Worm (Caenorhabditis elegans): ENCODE data around the gene dbn-1.

The dbn-1 gene

DNA sequence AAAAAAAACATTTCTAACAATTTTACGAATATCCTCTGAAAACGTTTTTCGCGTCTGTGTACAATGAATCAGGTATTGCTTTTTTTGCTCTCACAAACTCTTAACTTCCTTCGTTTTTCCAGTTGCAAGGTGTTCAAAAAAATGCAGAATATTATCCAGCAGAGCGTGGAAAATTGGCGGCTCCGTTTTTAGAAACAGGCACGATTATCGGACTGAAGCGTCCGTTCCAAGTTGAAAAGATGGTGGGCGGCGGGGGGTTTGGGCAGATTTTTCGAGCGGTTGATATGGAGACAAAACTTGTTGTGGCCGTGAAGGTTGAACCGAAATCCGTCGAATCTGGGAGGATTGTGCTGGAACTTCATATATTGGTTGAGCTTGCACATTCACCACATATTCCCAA, 26.9 kb downstream of the dbn-1 start, which contains the start of gene W06F12.3:
TSS of gene W06F12.3 (plus strand) at position 23 of the 400 bp plus-strand sequence.
- TF ChIP-seq F57C9.4 (tag; optimal IDR thresholded peaks at IDR 0.05): no peak
- no peak for TF ChIP-seq F57A8.1 (GFP tag; optimal IDR thresholded peaks at IDR 0.05)
- TF ChIP-seq chd-7 (tag; optimal IDR thresholded peaks at IDR 0.05): no peak
- TF ChIP-seq xnd-1 (tag; optimal IDR thresholded peaks at IDR 0.05): no peak
- TF ChIP-seq repo-1 (tag; optimal IDR thresholded peaks at IDR 0.05): no peak
- no peak for TF ChIP-seq him-1 (tag; optimal IDR thresholded peaks at IDR 0.05)
- TF ChIP-seq nfya-1 (tag; optimal IDR thresholded peaks at IDR 0.05; ENCODE audit: borderline replicate concordance, insufficient read depth): no peak
- TF ChIP-seq lin-40 (tag; optimal IDR thresholded peaks at IDR 0.05): no peak
- TF ChIP-seq F39B2.1 (GFP tag; IDR thresholded peaks at IDR 0.05): no peak
- TF ChIP-seq nhr-27 (tag; optimal IDR thresholded peaks at IDR 0.05): no peak
- TF ChIP-seq pha-4 (tag; optimal IDR thresholded peaks at IDR 0.05): no peak
- TF ChIP-seq mel-28 (tag; optimal IDR thresholded peaks at IDR 0.05; ENCODE audit: borderline replicate concordance): no peak
- no peak for TF ChIP-seq F52B5.7 (tag; optimal IDR thresholded peaks at IDR 0.05)
- no peak for TF ChIP-seq let-526 (GFP tag; IDR thresholded peaks at IDR 0.05)
- no peak for TF ChIP-seq snpc-3.4 (tag; optimal IDR thresholded peaks at IDR 0.05)
- no peak for TF ChIP-seq madf-8 (GFP tag; conservative IDR thresholded peaks at IDR 0.05)
- TF ChIP-seq hmg-20 (GFP tag; IDR thresholded peaks at IDR 0.05): no peak
- TF ChIP-seq somi-1 (GFP tag; optimal IDR thresholded peaks at IDR 0.05): no peak
- TF ChIP-seq B0261.1 (tag; optimal IDR thresholded peaks at IDR 0.05): no peak

DNA sequence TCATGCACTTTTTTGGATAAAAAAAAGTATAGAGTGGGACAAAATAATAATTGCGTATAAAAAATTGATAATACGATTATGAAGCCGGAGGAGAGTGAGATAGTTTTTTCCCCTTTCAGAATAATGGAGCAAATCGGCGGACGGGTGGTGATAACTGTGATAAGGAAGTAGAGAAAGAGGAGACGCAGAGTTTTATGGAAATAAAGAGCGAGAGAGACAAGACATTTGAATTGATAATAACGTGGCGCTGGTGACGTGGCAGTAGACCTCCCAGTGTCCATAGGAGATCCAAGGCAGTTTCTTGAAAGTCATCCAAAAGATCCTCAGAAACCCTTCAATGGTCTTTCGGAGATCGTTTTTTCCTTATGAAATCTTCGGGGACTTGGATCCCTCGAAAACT, 28.0 kb downstream of the dbn-1 start:
- TF ChIP-seq hrde-1 (tag; optimal IDR thresholded peaks at IDR 0.05; ENCODE audit: borderline replicate concordance) (no peak), cebp-2 (GFP tag; IDR thresholded peaks at IDR 0.05) (no peak), ZK185.1 (tag; optimal IDR thresholded peaks at IDR 0.05; ENCODE audit: poor library complexity, severe bottlenecking) (no peak), let-607 (tag; optimal IDR thresholded peaks at IDR 0.05) (peak; percentile 74 to 90), aptf-3 (GFP tag; IDR thresholded peaks at IDR 0.05) (no peak), snpc-3.4 (tag; optimal IDR thresholded peaks at IDR 0.05) (no peak), nfyb-1 (GFP tag; IDR thresholded peaks at IDR 0.05) (0 out of 2 replicates have a peak, but pooled peaks have one; percentile 13), F10E7.11 (tag; optimal IDR thresholded peaks at IDR 0.05) (no peak), nhr-80 (tag; optimal IDR thresholded peaks at IDR 0.05) (peak; percentile 78), Y53G8AR.9 (GFP tag; conservative IDR thresholded peaks at IDR 0.05) (no peak), tbp1 (GFP tag; optimal IDR thresholded peaks at IDR 0.05) (peak; percentile 7), bed-1 (GFP tag; IDR thresholded peaks at IDR 0.05) (no peak), unc-130 (GFP tag; optimal IDR thresholded peaks at IDR 0.05) (no peak), mcd-1 (GFP tag; IDR thresholded peaks at IDR 0.05) (no peak)

DNA sequence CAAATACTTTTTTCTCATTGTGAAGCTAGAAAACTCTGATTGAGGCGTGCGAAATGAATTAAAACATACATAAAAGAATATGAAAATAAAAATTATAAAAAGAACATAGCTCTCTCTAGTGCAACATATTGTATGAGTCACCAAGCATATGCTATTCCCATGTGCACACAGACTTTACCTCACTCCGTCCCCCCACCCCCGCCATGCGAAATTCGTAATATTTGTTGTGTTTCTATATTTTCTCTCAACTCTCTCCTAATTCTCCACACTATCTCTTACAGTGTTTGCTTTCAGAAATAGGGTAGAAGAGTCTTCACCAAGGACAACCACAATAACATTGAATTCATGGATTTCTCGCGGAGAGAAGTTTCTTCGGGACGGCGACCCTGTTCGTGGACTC, 29.2 kb downstream of the dbn-1 start:
- TF ChIP-seq hmg-1.2 (GFP tag; IDR thresholded peaks at IDR 0.05) (peak; percentile 5; the same call in 1 of the 2 replicates), lir-1 (GFP tag; conservative IDR thresholded peaks at IDR 0.05) (no peak), ets-4 (GFP tag; optimal IDR thresholded peaks at IDR 0.05) (no peak)

DNA sequence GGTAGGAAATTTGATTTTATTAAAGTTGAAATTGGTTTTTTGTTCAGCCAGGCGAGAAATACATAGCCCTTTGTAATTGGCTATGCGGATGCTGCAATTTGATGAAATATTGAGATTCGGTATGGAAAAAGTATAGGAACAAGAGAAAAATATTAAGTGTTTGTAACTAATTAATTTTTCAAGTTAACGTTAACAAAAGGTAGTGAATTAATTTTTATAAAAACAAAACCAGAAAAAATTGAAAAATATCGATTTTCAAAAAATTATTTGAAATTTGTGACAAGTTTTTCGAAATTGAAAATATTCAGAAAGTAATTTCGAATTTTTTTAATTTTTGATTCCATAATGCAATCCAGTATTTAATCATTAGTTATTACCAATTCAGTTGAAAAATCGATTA, 30.3 kb downstream of the dbn-1 start, which contains the start of gene W06F12.2:
TSS of gene W06F12.2 (minus strand) at position 101 of the 400 bp plus-strand sequence.
- no peak for TF ChIP-seq F37B4.10 (GFP tag; IDR thresholded peaks at IDR 0.05)

Data from whole organism, young adult.